Fruit fly (Drosophila melanogaster) whole organism, embryonic: ENCODE results near the gene asun.
A peak's percentile ranks its signal among the peaks of the same experiment; 100 is the strongest.

ENCODE experiments used
- Aef1 ChIP-seq: fragments of 200-800 bp; sonication (Bioruptor generic); IDR thresholded peaks from 3 replicates; pipeline ENCODE4 v1.3.6; 2022; ENCODE audit warnings: missing biosample characterization, missing genetic modification characterization
- BtbVII ChIP-seq: fragments of 200-800 bp; sonication (Bioruptor generic); optimal IDR thresholded peaks from 3 replicates; lab custom pipeline; 2017; ENCODE audit warnings: missing biosample characterization, mild to moderate bottlenecking, missing genetic modification characterization
- CG10979 ChIP-seq: fragments of 200-800 bp; sonication (Bioruptor generic); optimal IDR thresholded peaks from 2 replicates; lab custom pipeline; 2018; ENCODE audit warnings: missing biosample characterization, mild to moderate bottlenecking, missing genetic modification characterization, moderate library complexity
- CG11085 ChIP-seq: fragments of 200-800 bp; sonication (Bioruptor generic); IDR thresholded peaks from 2 replicates; pipeline ENCODE4 v1.3.6; 2022; ENCODE audit warnings: missing biosample characterization, missing genetic modification characterization
- CG11093 ChIP-seq: fragments of 200-800 bp; sonication (Bioruptor generic); IDR thresholded peaks from 3 replicates; pipeline ENCODE4 v1.3.6; 2022; ENCODE audit warnings: missing biosample characterization, missing genetic modification characterization
- CG12659 ChIP-seq: fragments of 200-800 bp; sonication (Bioruptor generic); optimal IDR thresholded peaks from 3 replicates; lab custom pipeline; 2017; ENCODE audit warnings: mild to moderate bottlenecking, missing biosample characterization, missing genetic modification reagents, missing genetic modification characterization
- CG13775 ChIP-seq: fragments of 200-800 bp; sonication (Bioruptor generic); optimal IDR thresholded peaks from 3 replicates; lab custom pipeline; 2017; ENCODE audit warnings: missing biosample characterization, mild to moderate bottlenecking, missing genetic modification characterization
- CG14965 ChIP-seq: fragments of 200-800 bp; sonication (Bioruptor generic); optimal IDR thresholded peaks from 2 replicates; lab custom pipeline; 2016; ENCODE audit warnings: missing biosample characterization, missing genetic modification characterization, borderline replicate concordance
- CG15073 ChIP-seq: fragments of 200-800 bp; sonication (Bioruptor generic); optimal IDR thresholded peaks from 2 replicates; lab custom pipeline; 2016; ENCODE audit warnings: missing biosample characterization, missing genetic modification characterization
- CG15479 ChIP-seq: fragments of 200-800 bp; sonication (Bioruptor generic); optimal IDR thresholded peaks from 3 replicates; lab custom pipeline; 2019; ENCODE audit warnings: missing biosample characterization, mild to moderate bottlenecking, missing genetic modification characterization, moderate library complexity
- CG15514 ChIP-seq: fragments of 200-800 bp; sonication (Bioruptor generic); optimal IDR thresholded peaks from 3 replicates; lab custom pipeline; 2017; ENCODE audit warnings: missing biosample characterization, missing genetic modification characterization, mild to moderate bottlenecking, moderate library complexity, missing genetic modification reagents
- CG15696 ChIP-seq: fragments of 200-800 bp; sonication (Bioruptor generic); optimal IDR thresholded peaks from 2 replicates; lab custom pipeline; 2019; ENCODE audit warnings: missing biosample characterization, mild to moderate bottlenecking, missing genetic modification characterization, moderate library complexity
- CG16813 ChIP-seq: fragments of 200-800 bp; sonication (Bioruptor generic); IDR thresholded peaks from 3 replicates; pipeline ENCODE4 v1.3.6; 2022; ENCODE audit warnings: missing biosample characterization, missing genetic modification characterization; ENCODE audit not compliant: partially characterized antibody
- CG16863 ChIP-seq: fragments of 200-800 bp; sonication (Bioruptor generic); optimal IDR thresholded peaks from 3 replicates; lab custom pipeline; 2016; ENCODE audit warnings: missing biosample characterization, missing genetic modification characterization
- CG17328 ChIP-seq: fragments of 200-800 bp; sonication (Bioruptor generic); IDR thresholded peaks from 2 replicates; pipeline ENCODE4 v1.3.6; 2022; ENCODE audit warnings: missing biosample characterization, missing genetic modification characterization
- CG17385 ChIP-seq: fragments of 200-800 bp; sonication (Bioruptor generic); optimal IDR thresholded peaks from 3 replicates; lab custom pipeline; 2018; ENCODE audit warnings: missing biosample characterization, mild to moderate bottlenecking, missing genetic modification characterization
- CG18476 ChIP-seq: fragments of 200-800 bp; sonication (Bioruptor generic); optimal IDR thresholded peaks from 2 replicates; lab custom pipeline; 2016; ENCODE audit warnings: missing biosample characterization, mild to moderate bottlenecking, missing genetic modification characterization
- CG30431 ChIP-seq: fragments of 200-800 bp; sonication (Bioruptor generic); optimal IDR thresholded peaks from 2 replicates; lab custom pipeline; 2017; ENCODE audit warnings: missing biosample characterization, missing genetic modification characterization
- CG34376 ChIP-seq: fragments of 200-800 bp; sonication (Bioruptor generic); optimal IDR thresholded peaks from 2 replicates; lab custom pipeline; 2018; ENCODE audit warnings: missing biosample characterization, mild to moderate bottlenecking, missing genetic modification characterization
- CG34422 ChIP-seq: fragments of 200-800 bp; sonication (Bioruptor generic); IDR thresholded peaks from 3 replicates; pipeline ENCODE4 v1.3.6; 2022; ENCODE audit warnings: missing biosample characterization, missing genetic modification characterization
- CG3838 ChIP-seq: fragments of 200-800 bp; sonication (Bioruptor generic); optimal IDR thresholded peaks from 3 replicates; lab custom pipeline; 2016; ENCODE audit warnings: missing biosample characterization, missing genetic modification characterization
- CG8359 ChIP-seq: fragments of 200-800 bp; sonication (Bioruptor generic); optimal IDR thresholded peaks from 2 replicates; lab custom pipeline; 2017; ENCODE audit warnings: missing biosample characterization, mild to moderate bottlenecking, missing genetic modification characterization, borderline replicate concordance
- D19A ChIP-seq: fragments of 200-800 bp; optimal IDR thresholded peaks from 3 replicates; lab custom pipeline; 2019; ENCODE audit warnings: missing biosample characterization, mild to moderate bottlenecking, missing genetic modification characterization, moderate library complexity
- Dad ChIP-seq: fragments of 200-800 bp; sonication (Bioruptor generic); optimal IDR thresholded peaks from 3 replicates; lab custom pipeline; 2016; ENCODE audit warnings: missing biosample characterization, missing genetic modification characterization
- Dfd ChIP-seq, 2 experiments: fragments of >200 bp; optimal IDR thresholded peaks; 2 replicates each; lab custom pipeline; 2017; ENCODE audit warnings: missing biosample characterization in 2 of 2, missing genetic modification characterization in 2 of 2
- Fer1 ChIP-seq: fragments of 200-800 bp; sonication (Bioruptor generic); optimal IDR thresholded peaks from 2 replicates; lab custom pipeline; 2017; ENCODE audit warnings: missing biosample characterization, mild to moderate bottlenecking, missing genetic modification characterization
- HLHmδ ChIP-seq: fragments of 200-800 bp; sonication (Bioruptor generic); optimal IDR thresholded peaks from 2 replicates; lab custom pipeline; 2018; ENCODE audit warnings: missing biosample characterization, mild to moderate bottlenecking, missing genetic modification characterization, moderate library complexity
- HmgD ChIP-seq: fragments of 200-800 bp; sonication (Bioruptor generic); optimal IDR thresholded peaks from 3 replicates; lab custom pipeline; 2016; ENCODE audit warnings: missing biosample characterization, missing genetic modification characterization
- Hmr ChIP-seq: fragments of 200-800 bp; sonication (Bioruptor generic); optimal IDR thresholded peaks from 3 replicates; lab custom pipeline; 2017; ENCODE audit warnings: mild to moderate bottlenecking, missing biosample characterization, missing genetic modification reagents, missing genetic modification characterization
- Max ChIP-seq: fragments of 200-800 bp; sonication (Bioruptor generic); optimal IDR thresholded peaks from 2 replicates; lab custom pipeline; 2016; ENCODE audit warnings: missing biosample characterization, mild to moderate bottlenecking, missing genetic modification characterization
- Mrtf ChIP-seq: fragments of 200-800 bp; sonication (Bioruptor generic); IDR thresholded peaks from 3 replicates; pipeline ENCODE4 v1.3.6; 2022; ENCODE audit warnings: missing biosample characterization, missing genetic modification characterization
- Nf-YA ChIP-seq: fragments of 200-800 bp; sonication (Bioruptor generic); IDR thresholded peaks from 2 replicates; pipeline ENCODE4 v1.3.6; 2022; ENCODE audit warnings: missing biosample characterization, missing genetic modification characterization
- Nf-YB ChIP-seq: fragments of 200-800 bp; sonication (Bioruptor generic); optimal IDR thresholded peaks from 3 replicates; lab custom pipeline; 2019; ENCODE audit warnings: missing biosample characterization, mild to moderate bottlenecking, missing genetic modification characterization, moderate library complexity
- Rx ChIP-seq: fragments of 200-800 bp; sonication (Bioruptor generic); IDR thresholded peaks from 2 replicates; pipeline ENCODE4 v1.3.6; 2022; ENCODE audit warnings: missing biosample characterization, missing genetic modification characterization
- TFAM ChIP-seq: fragments of 200-800 bp; sonication (Bioruptor generic); optimal IDR thresholded peaks from 2 replicates; lab custom pipeline; 2017; ENCODE audit warnings: missing biosample characterization, missing genetic modification characterization, inconsistent platforms
- Xbp1 ChIP-seq: fragments of 200-800 bp; sonication (Bioruptor generic); optimal IDR thresholded peaks from 3 replicates; lab custom pipeline; 2016; ENCODE audit warnings: missing biosample characterization, mild to moderate bottlenecking, missing genetic modification characterization
- ash1 ChIP-seq: fragments of 200-800 bp; sonication (Bioruptor generic); optimal IDR thresholded peaks from 2 replicates; lab custom pipeline; 2018; ENCODE audit warnings: missing biosample characterization, mild to moderate bottlenecking, missing genetic modification characterization
- cato ChIP-seq: fragments of 200-800 bp; sonication (Bioruptor generic); optimal IDR thresholded peaks from 2 replicates; lab custom pipeline; 2016; ENCODE audit warnings: missing biosample characterization, missing genetic modification characterization, borderline replicate concordance
- da ChIP-seq: fragments of 200-800 bp; sonication (Bioruptor generic); optimal IDR thresholded peaks from 2 replicates; lab custom pipeline; 2016; ENCODE audit warnings: missing biosample characterization, missing genetic modification characterization
- h ChIP-seq: fragments of >200 bp; optimal IDR thresholded peaks from 2 replicates; lab custom pipeline; 2017
- kay ChIP-seq: fragments of 200-800 bp; sonication (Bioruptor generic); optimal IDR thresholded peaks from 2 replicates; lab custom pipeline; 2016; ENCODE audit warnings: missing biosample characterization, missing genetic modification characterization
- knrl ChIP-seq: fragments of 200-800 bp; sonication (Bioruptor generic); IDR thresholded peaks from 3 replicates; pipeline ENCODE4 v1.3.6; 2022; ENCODE audit warnings: missing biosample characterization, missing genetic modification characterization; ENCODE audit not compliant: partially characterized antibody
- lmd ChIP-seq: fragments of 200-800 bp; sonication (Bioruptor generic); IDR thresholded peaks from 2 replicates; pipeline ENCODE4 v1.3.6; 2022; ENCODE audit warnings: missing biosample characterization, missing genetic modification characterization
- nerfin-1 ChIP-seq: fragments of 200-800 bp; sonication (Bioruptor generic); optimal IDR thresholded peaks from 3 replicates; lab custom pipeline; 2019; ENCODE audit warnings: missing biosample characterization, mild to moderate bottlenecking, missing genetic modification characterization, moderate library complexity
- nom ChIP-seq: fragments of 200-800 bp; sonication (Bioruptor generic); optimal IDR thresholded peaks from 2 replicates; lab custom pipeline; 2017; ENCODE audit warnings: missing biosample characterization, missing genetic modification characterization, mild to moderate bottlenecking, moderate library complexity, missing genetic modification reagents
- ro ChIP-seq: fragments of 200-800 bp; sonication (Bioruptor generic); IDR thresholded peaks from 2 replicates; pipeline ENCODE4 v1.3.6; 2022; ENCODE audit warnings: missing biosample characterization, missing genetic modification characterization
- sens-2 ChIP-seq: fragments of 200-800 bp; sonication (Bioruptor generic); IDR thresholded peaks from 2 replicates; pipeline ENCODE4 v1.3.6; 2022; ENCODE audit warnings: missing biosample characterization, missing genetic modification characterization
- tll ChIP-seq, 2 experiments: fragments of 200-800 bp in 1 of 2; fragments of >200 bp in 1 of 2; sonication (Bioruptor generic) in 1 of 2; optimal IDR thresholded peaks; 2 replicates each; lab custom pipeline; 2017 to 2019; ENCODE audit warnings: missing biosample characterization in 2 of 2, missing genetic modification characterization in 2 of 2, mild to moderate bottlenecking in 1 of 2, moderate library complexity in 1 of 2
- yki ChIP-seq: fragments of >200 bp; optimal IDR thresholded peaks from 3 replicates; lab custom pipeline; 2018

Gene asun

dm6 chr3R:16224415-16225165, 39.5 kb upstream of the asun start (continued):
- no peak for TF ChIP-seq Nf-YA (GFP tag; lab: Robert Waterston, UW)
- TF ChIP-seq Mrtf (GFP tag; lab: Robert Waterston, UW) = no peak
- peak; percentile 90 for TF ChIP-seq cato (GFP tag; lab: Kevin White, UChicago)
- peak; percentile 98 for TF ChIP-seq CG12659 (GFP tag; lab: Kevin White, UChicago)
- TF ChIP-seq TFAM (GFP tag; lab: Kevin White, UChicago) = peak; percentile 86
- TF ChIP-seq ash1 (GFP tag; lab: Kevin White, UChicago) = peak; percentile 58
- peak; percentile 96 for TF ChIP-seq kay (GFP tag; lab: Kevin White, UChicago)
- TF ChIP-seq CG15696 (tag; lab: Kevin White, UChicago) = peak; percentile 78
- TF ChIP-seq Rx (GFP tag; lab: Robert Waterston, UW) = no peak
- TF ChIP-seq Dfd (GFP tag; optimal IDR thresholded peaks at IDR 0.05; lab: Kevin White, UChicago) = no peak
- no peak for TF ChIP-seq h (lab: Kevin White, UChicago)
- no peak for TF ChIP-seq CG34422 (GFP tag; lab: Robert Waterston, UW)
- peak; percentile 91 for TF ChIP-seq CG30431 (GFP tag; lab: Kevin White, UChicago)
- TF ChIP-seq Hmr (GFP tag; lab: Kevin White, UChicago) = peak; percentile 98
- TF ChIP-seq CG15073 = peak; percentile 82
- peak; percentile 96 for TF ChIP-seq nerfin-1 (tag; lab: Kevin White, UChicago)
- TF ChIP-seq CG3838 = peak; percentile 93
- peak; percentile 87 for TF ChIP-seq CG14965 (GFP tag; lab: Kevin White, UChicago)
- TF ChIP-seq CG17328 = no peak
- peak; percentile 97 for TF ChIP-seq CG17385 (GFP tag; lab: Kevin White, UChicago)
- TF ChIP-seq Max = peak; percentile 94
- peak; percentile 98 for TF ChIP-seq CG18476
- peak; percentile 94 for TF ChIP-seq CG34376
- TF ChIP-seq da (GFP tag; lab: Kevin White, UChicago) = peak; percentile 90
- TF ChIP-seq Dad (GFP tag; lab: Kevin White, UChicago) = peak; percentile 96
- TF ChIP-seq BtbVII (GFP tag; lab: Kevin White, UChicago) = peak; percentile 97
- peak; percentile 97 for TF ChIP-seq CG16863 (GFP tag; lab: Kevin White, UChicago)
- peak; percentile 97 for TF ChIP-seq CG11093 (GFP tag; lab: Robert Waterston, UW)
- peak; percentile 96 for TF ChIP-seq D19A (tag; lab: Kevin White, UChicago)
- TF ChIP-seq lmd (GFP tag; lab: Robert Waterston, UW) = no peak
- no peak for TF ChIP-seq ro (GFP tag; lab: Robert Waterston, UW)
- peak; percentile 96 for TF ChIP-seq Xbp1
- peak; percentile 88 for TF ChIP-seq Nf-YB
- TF ChIP-seq Fer1 = peak; percentile 99
- peak; percentile 94 for TF ChIP-seq CG13775 (GFP tag; lab: Kevin White, UChicago)
- no peak for TF ChIP-seq CG11085 (GFP tag; lab: Robert Waterston, UW)
- TF ChIP-seq yki = peak; percentile 83
- no peak for TF ChIP-seq Aef1 (GFP tag; lab: Robert Waterston, UW)
- TF ChIP-seq CG16813 (GFP tag; lab: Robert Waterston, UW) = no peak
- TF ChIP-seq CG10979 = peak; percentile 99
- TF ChIP-seq HLHmδ (GFP tag; lab: Kevin White, UChicago) = peak; percentile 3
- TF ChIP-seq HmgD = peak; percentile 89
- TF ChIP-seq CG8359 = peak; percentile 91
- TF ChIP-seq nom (GFP tag; lab: Kevin White, UChicago) = peak; percentile 93
- peak in 1 of 2 experiments; percentile 62 for TF ChIP-seq tll (GFP tag; optimal IDR thresholded peaks at IDR 0.05; lab: Kevin White, UChicago)
- no peak for TF ChIP-seq sens-2 (GFP tag; lab: Robert Waterston, UW)
- no peak for TF ChIP-seq knrl
- no peak for TF ChIP-seq CG15479 (GFP tag; lab: Kevin White, UChicago)
- peak; percentile 94 for TF ChIP-seq CG15514 (GFP tag; lab: Kevin White, UChicago)
